Fruit fly (Drosophila melanogaster) whole organism, pupa: ENCODE results near the gene ida.

Experiments
- CG10348 ChIP-seq: fragments of 200-800 bp; sonication (Bioruptor generic); IDR thresholded peaks from 2 replicates; pipeline ENCODE4 v1.3.6; 2022; ENCODE audit warnings: missing biosample characterization, missing genetic modification characterization
- CG12605 ChIP-seq: fragments of 200-800 bp; sonication (Bioruptor generic); IDR thresholded peaks from 2 replicates; pipeline ENCODE4 v1.3.6; 2022; ENCODE audit warnings: missing biosample characterization, missing genetic modification characterization
- CG14655 ChIP-seq: fragments of 200-800 bp; sonication (Bioruptor generic); optimal IDR thresholded peaks from 3 replicates; lab custom pipeline; 2017; ENCODE audit warnings: mild to moderate bottlenecking, missing biosample characterization, missing genetic modification reagents, missing genetic modification characterization
- CG15710 ChIP-seq: fragments of 200-800 bp; sonication (Bioruptor generic); optimal IDR thresholded peaks from 2 replicates; lab custom pipeline; 2018; ENCODE audit warnings: missing biosample characterization, mild to moderate bottlenecking, missing genetic modification characterization, moderate library complexity
- CG17806 ChIP-seq: fragments of 200-800 bp; sonication (Bioruptor generic); optimal IDR thresholded peaks from 2 replicates; lab custom pipeline; 2018; ENCODE audit warnings: missing biosample characterization, mild to moderate bottlenecking, missing genetic modification characterization, moderate library complexity
- CG32121 ChIP-seq: fragments of 200-800 bp; sonication (Bioruptor generic); IDR thresholded peaks from 2 replicates; pipeline ENCODE4 v1.3.6; 2022; ENCODE audit warnings: missing biosample characterization, missing genetic modification characterization
- CG34367 ChIP-seq: fragments of 200-800 bp; sonication (Bioruptor generic); optimal IDR thresholded peaks from 2 replicates; lab custom pipeline; 2018; ENCODE audit warnings: missing biosample characterization, mild to moderate bottlenecking, missing genetic modification characterization
- CG4496 ChIP-seq: fragments of 200-800 bp; sonication (Bioruptor generic); IDR thresholded peaks from 3 replicates; pipeline ENCODE4 v1.3.6; 2022; ENCODE audit warnings: missing biosample characterization, missing genetic modification characterization
- CG8159 ChIP-seq: fragments of 200-800 bp; sonication (Bioruptor generic); optimal IDR thresholded peaks from 3 replicates; lab custom pipeline; 2018; ENCODE audit warnings: missing biosample characterization, mild to moderate bottlenecking, missing genetic modification characterization, moderate library complexity
- CG8301 ChIP-seq: fragments of 200-800 bp; sonication (Bioruptor generic); optimal IDR thresholded peaks from 2 replicates; lab custom pipeline; 2018; ENCODE audit warnings: missing biosample characterization, mild to moderate bottlenecking, missing genetic modification characterization
- CG9948 ChIP-seq: fragments of 200-800 bp; sonication (Bioruptor generic); optimal IDR thresholded peaks from 2 replicates; lab custom pipeline; 2018; ENCODE audit warnings: missing biosample characterization, mild to moderate bottlenecking, missing genetic modification characterization, moderate library complexity
- D1 ChIP-seq: fragments of 200-800 bp; sonication (Bioruptor generic); optimal IDR thresholded peaks from 2 replicates; lab custom pipeline; 2018; ENCODE audit warnings: missing biosample characterization, mild to moderate bottlenecking, missing genetic modification characterization, moderate library complexity
- EcR ChIP-seq: fragments of 200-800 bp; sonication (Bioruptor generic); optimal IDR thresholded peaks from 3 replicates; lab custom pipeline; 2019; ENCODE audit warnings: missing biosample characterization, missing genetic modification characterization, mild to moderate bottlenecking, moderate library complexity, missing genetic modification reagents
- Ets98B ChIP-seq: fragments of 200-800 bp; sonication (Bioruptor generic); IDR thresholded peaks from 2 replicates; pipeline ENCODE4 v1.3.6; 2022; ENCODE audit warnings: missing biosample characterization, missing genetic modification characterization
- Pif1A ChIP-seq: fragments of 200-800 bp; sonication (Bioruptor generic); optimal IDR thresholded peaks from 3 replicates; lab custom pipeline; 2016; ENCODE audit warnings: missing biosample characterization, missing genetic modification characterization
- Pif1B ChIP-seq: fragments of 200-800 bp; sonication (Bioruptor generic); optimal IDR thresholded peaks from 3 replicates; lab custom pipeline; 2016; ENCODE audit warnings: missing biosample characterization, missing genetic modification characterization
- Snoo ChIP-seq: fragments of 200-800 bp; sonication (Bioruptor generic); optimal IDR thresholded peaks from 3 replicates; lab custom pipeline; 2017; ENCODE audit warnings: missing biosample characterization, mild to moderate bottlenecking, missing genetic modification characterization, inconsistent platforms
- fd96Ca ChIP-seq: fragments of 200-800 bp; sonication (Bioruptor generic); IDR thresholded peaks from 3 replicates; pipeline ENCODE4 v1.3.6; 2022; ENCODE audit warnings: missing biosample characterization, missing genetic modification characterization
- gl ChIP-seq: fragments of 200-800 bp; sonication (Bioruptor generic); optimal IDR thresholded peaks from 2 replicates; lab custom pipeline; 2018; ENCODE audit warnings: missing biosample characterization, mild to moderate bottlenecking, missing genetic modification characterization
- rn ChIP-seq: fragments of 200-800 bp; sonication (Bioruptor generic); IDR thresholded peaks from 2 replicates; pipeline ENCODE4 v1.3.6; 2022; ENCODE audit warnings: missing biosample characterization, missing genetic modification characterization

ida gene

DNA sequence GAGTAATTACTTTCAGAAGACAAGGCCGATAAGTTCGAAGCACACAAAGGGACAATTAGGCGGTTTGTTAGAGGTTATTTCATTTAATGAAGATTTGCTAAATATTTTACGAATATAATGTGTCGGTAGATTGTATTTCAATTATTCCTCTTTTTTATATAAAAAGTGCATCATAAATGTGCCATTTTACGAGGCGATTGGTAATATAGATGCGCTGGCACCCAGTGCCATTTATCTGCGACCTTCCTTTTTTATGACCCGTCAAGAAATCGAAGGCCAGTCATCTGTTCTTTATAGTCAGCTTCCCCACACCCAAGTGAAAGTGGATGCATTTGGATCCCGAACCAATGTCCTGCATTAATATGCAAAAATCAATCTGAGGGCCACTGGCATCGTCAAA lies 22.3 kb downstream of the ida start:
- no peak for TF ChIP-seq CG10348 (GFP tag; lab: Robert Waterston, UW)
- no peak for TF ChIP-seq CG34367
- TF ChIP-seq CG9948: no peak
- no peak for TF ChIP-seq CG14655
- no peak for TF ChIP-seq CG17806 (tag; lab: Kevin White, UChicago)
- TF ChIP-seq CG8301: no peak

DNA sequence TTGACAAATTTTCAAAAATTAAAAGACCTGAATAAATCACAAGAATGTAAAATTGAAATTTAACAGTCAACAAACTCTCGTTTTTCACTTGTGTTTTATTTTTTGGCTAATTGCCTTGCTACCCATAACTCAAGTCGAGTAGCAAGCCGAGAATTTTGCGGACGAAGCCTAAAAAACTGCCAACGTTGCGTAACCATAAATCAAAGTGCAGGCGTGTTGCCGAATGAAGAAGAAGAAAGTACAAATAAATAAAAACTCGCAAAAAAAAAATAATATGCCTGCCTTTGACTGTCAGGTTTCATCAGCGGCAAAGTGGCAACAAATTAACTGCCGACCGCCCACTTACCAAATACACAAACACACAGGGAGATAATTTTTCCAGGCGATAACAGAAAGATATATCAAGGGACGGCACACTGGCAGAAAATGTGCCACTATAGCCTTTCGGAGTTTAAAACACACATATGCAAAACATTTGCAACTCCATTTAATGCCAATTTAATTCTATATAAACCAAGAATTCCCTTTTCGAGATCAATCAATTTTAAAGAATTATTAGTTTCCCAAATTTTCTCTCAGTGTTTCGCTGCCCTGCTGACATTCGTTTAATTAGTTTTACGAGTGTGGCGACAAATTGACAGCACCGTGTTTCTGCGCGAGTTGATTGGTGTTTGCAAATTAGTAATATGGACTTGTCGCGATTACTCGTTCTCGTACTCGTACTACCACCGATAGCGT lies 23.2 kb downstream of the ida start:
- peak; percentile 74 for TF ChIP-seq Ets98B (GFP tag; lab: Robert Waterston, UW)
- TF ChIP-seq CG12605 (GFP tag; lab: Robert Waterston, UW): peak; percentile 82
- no peak for TF ChIP-seq CG9948
- TF ChIP-seq gl (tag; lab: Kevin White, UChicago): no peak
- TF ChIP-seq CG10348 (GFP tag; lab: Robert Waterston, UW): peak; percentile 43; the same call in 1 of the 2 replicates
- TF ChIP-seq CG32121 (GFP tag; lab: Robert Waterston, UW): peak; percentile 30; the same call in 1 of the 2 replicates
- TF ChIP-seq Pif1A (GFP tag; lab: Kevin White, UChicago): peak; percentile 73
- peak; percentile 54 for TF ChIP-seq CG34367
- peak; percentile 29 for TF ChIP-seq CG8301
- no peak for TF ChIP-seq rn (GFP tag; lab: Robert Waterston, UW)
- peak; percentile 69 for TF ChIP-seq CG4496
- TF ChIP-seq CG17806 (tag; lab: Kevin White, UChicago): peak; percentile 50
- TF ChIP-seq EcR (GFP tag; lab: Kevin White, UChicago): no peak
- TF ChIP-seq Pif1B: peak; percentile 72
- TF ChIP-seq CG15710 (tag; lab: Kevin White, UChicago): peak; percentile 77
- peak; percentile 55 for TF ChIP-seq CG14655
- peak; percentile 75 for TF ChIP-seq fd96Ca (GFP tag; lab: Robert Waterston, UW)
- peak; percentile 82 for TF ChIP-seq Snoo (tag; lab: Kevin White, UChicago)
- no peak for TF ChIP-seq D1 (tag; lab: Kevin White, UChicago)
- TF ChIP-seq CG8159 (tag; lab: Kevin White, UChicago): peak; percentile 75

DNA sequence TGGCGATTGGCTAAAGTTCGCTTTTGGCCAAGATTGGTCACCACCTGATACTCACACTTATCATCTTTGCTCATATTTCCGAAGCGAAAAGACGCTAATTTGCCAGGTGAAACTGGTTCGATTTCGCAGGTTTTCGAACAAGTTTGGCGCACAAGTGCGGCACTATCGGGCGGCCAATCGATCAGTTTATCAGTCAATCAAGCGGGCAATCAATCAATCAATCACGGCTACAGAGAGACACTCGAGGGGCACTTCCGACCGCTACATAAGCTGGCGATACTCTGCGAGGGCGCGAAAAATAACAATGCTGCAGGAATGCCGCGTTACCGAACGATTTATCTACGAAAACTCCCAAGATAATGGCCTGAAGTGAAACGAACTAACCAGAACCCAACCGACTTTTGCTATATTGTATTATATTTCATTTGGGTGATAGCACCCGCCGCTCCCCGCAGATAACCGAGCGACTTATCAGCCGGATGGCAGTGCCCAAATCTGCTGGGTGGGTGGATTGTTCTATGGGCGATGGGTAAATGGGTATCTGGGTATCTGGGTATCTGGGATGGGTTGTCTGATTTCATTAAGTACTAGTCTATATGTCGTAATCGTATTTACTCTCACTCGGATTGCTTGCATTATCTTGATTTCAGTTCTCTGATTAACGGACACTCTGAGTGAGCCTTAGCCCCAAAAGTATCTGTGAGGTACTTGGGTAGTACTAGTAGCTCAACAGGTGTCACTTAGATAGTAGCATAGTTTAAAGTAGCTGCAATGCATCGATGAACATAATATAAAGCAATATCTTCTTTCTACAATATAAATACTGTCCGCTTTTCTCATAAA lies 24.0 kb downstream of the ida start:
- TF ChIP-seq CG9948 (no peak), CG32121 (GFP tag; lab: Robert Waterston, UW) (no peak), Snoo (tag; lab: Kevin White, UChicago) (no peak), CG12605 (GFP tag; lab: Robert Waterston, UW) (no peak), CG10348 (GFP tag; lab: Robert Waterston, UW) (no peak), rn (GFP tag; lab: Robert Waterston, UW) (no peak), CG15710 (tag; lab: Kevin White, UChicago) (no peak), CG34367 (no peak), EcR (GFP tag; lab: Kevin White, UChicago) (no peak), CG4496 (no peak), Pif1B (no peak), CG14655 (no peak), CG8159 (tag; lab: Kevin White, UChicago) (no peak)

DNA sequence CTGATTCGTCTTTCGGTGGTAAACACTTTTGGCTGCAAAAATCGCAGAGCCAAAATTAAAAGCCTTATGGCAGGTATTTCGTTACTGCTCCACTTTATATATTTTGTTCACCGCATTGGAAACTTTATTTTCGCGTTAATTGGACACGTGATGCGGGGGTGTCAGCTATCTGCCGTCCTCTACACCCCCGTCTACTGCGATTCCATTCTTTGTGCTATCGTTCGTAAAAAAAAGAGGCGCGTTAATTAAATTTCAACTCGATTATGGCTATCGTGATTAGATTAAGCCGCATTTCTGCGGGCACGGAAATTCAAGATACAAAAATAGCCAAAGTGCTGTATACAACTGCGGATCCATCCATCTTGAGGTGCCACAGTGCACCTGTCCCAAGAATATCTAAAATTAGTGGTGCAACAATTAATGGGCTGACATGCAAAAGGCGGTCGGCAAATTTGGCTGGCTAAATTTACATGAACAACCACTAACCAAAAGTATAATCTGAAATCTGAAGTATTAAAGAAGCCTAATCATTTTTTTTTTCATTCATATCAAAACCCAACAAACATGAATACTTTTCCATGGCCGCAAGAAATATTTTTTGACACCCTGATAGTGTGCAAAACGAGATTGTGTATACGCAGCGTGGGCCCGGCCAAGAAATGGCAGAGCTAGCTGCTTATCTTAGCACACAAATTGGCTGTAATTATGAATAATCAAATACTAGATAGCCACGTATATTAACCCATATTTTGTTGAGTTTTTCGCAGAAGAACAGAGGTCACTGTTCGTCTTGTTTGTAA lies 25.0 kb downstream of the ida start:
- TF ChIP-seq CG4496 (no peak), CG8301 (no peak), rn (GFP tag; lab: Robert Waterston, UW) (no peak), Ets98B (GFP tag; lab: Robert Waterston, UW) (no peak), Pif1A (GFP tag; lab: Kevin White, UChicago) (no peak), CG17806 (tag; lab: Kevin White, UChicago) (no peak), CG14655 (no peak), gl (tag; lab: Kevin White, UChicago) (no peak), CG10348 (GFP tag; lab: Robert Waterston, UW) (no peak), EcR (GFP tag; lab: Kevin White, UChicago) (no peak), Pif1B (no peak), CG34367 (no peak), CG8159 (tag; lab: Kevin White, UChicago) (no peak), CG32121 (GFP tag; lab: Robert Waterston, UW) (no peak), CG9948 (no peak)
- TF ChIP-seq, all 21 proteins: peak for 0

DNA sequence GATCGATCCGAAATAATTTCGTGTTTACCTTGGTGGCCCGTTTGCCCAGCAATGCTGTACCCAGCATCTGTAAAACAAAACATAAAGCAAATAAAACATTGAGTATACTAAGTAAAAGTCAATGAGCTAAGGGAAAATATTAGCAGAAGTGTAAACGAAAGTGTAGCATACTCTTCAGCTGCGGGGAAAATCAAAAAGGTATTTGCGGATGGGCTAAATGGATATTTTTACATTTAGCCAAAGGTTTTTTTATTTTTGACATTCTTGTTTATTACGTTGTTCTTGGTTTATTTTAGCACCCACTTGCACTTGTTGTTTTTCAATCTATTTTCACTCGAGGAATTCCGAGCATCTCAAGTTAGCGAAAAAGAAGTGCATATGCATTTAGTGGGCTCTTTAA lies 25.8 kb downstream of the ida start:
- TF ChIP-seq CG32121 (GFP tag; lab: Robert Waterston, UW) (peak; percentile 53), CG14655 (no peak), CG15710 (tag; lab: Kevin White, UChicago) (no peak), CG4496 (0 out of 3 replicates have a peak, but pooled peaks have one; percentile 52), EcR (GFP tag; lab: Kevin White, UChicago) (peak; percentile 3)

DNA sequence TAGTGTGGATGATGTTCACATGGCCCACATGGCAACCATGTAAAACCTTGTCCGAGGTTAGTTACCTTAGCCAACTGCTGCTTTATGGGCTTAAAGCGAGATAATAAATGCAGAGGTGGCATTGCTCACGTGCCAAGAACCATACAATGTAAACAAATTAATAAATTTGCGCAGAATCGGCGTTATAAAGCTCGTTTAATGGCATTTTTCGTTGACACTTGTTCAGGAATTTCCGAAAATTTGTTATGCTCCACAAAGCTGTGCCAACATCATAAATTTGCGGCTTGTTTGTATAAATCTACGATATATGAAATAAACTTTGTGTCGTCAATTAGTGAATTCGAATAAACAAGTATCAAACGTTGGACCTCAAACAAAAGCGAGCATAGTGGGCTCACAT lies 26.6 kb downstream of the ida start:
- TF ChIP-seq fd96Ca (GFP tag; lab: Robert Waterston, UW) (no peak), CG8159 (tag; lab: Kevin White, UChicago) (no peak), Ets98B (GFP tag; lab: Robert Waterston, UW) (no peak), Pif1B (no peak), CG34367 (no peak), Pif1A (GFP tag; lab: Kevin White, UChicago) (no peak)
